Fruit fly (Drosophila melanogaster) whole organism, embryonic: ENCODE results near the gene feo.
A peak's percentile ranks its signal among the peaks of the same experiment; 100 is the strongest.

Source experiments
- CG2116 ChIP-seq: fragments of 200-800 bp; sonication (Bioruptor generic); optimal IDR thresholded peaks from 3 replicates; lab custom pipeline; 2018; ENCODE audit warnings: missing biosample characterization, mild to moderate bottlenecking, missing genetic modification characterization
- CG4328 ChIP-seq: fragments of 200-800 bp; sonication (Bioruptor generic); optimal IDR thresholded peaks from 3 replicates; lab custom pipeline; 2017; ENCODE audit warnings: missing biosample characterization, missing genetic modification reagents, missing genetic modification characterization
- CG4820 ChIP-seq: fragments of 200-800 bp; sonication (Bioruptor generic); optimal IDR thresholded peaks from 3 replicates; lab custom pipeline; 2016; ENCODE audit warnings: missing biosample characterization, missing genetic modification characterization
- CG8290 ChIP-seq, 3 experiments: fragments of 200-800 bp; sonication (Bioruptor generic); optimal IDR thresholded peaks; 2 replicates each; lab custom pipeline; 2016 to 2019; ENCODE audit warnings: missing biosample characterization in 3 of 3, missing genetic modification characterization in 3 of 3, mild to moderate bottlenecking in 2 of 3, moderate library complexity in 1 of 3
- Deaf1 ChIP-seq: fragments of 200-800 bp; optimal IDR thresholded peaks from 3 replicates; lab custom pipeline; 2019; ENCODE audit warnings: missing biosample characterization, mild to moderate bottlenecking, missing genetic modification characterization, moderate library complexity
- Sry-β ChIP-seq: fragments of 200-800 bp; sonication (Bioruptor generic); optimal IDR thresholded peaks from 2 replicates; lab custom pipeline; 2018; ENCODE audit warnings: missing biosample characterization, mild to moderate bottlenecking, missing genetic modification characterization, moderate library complexity

DNA sequence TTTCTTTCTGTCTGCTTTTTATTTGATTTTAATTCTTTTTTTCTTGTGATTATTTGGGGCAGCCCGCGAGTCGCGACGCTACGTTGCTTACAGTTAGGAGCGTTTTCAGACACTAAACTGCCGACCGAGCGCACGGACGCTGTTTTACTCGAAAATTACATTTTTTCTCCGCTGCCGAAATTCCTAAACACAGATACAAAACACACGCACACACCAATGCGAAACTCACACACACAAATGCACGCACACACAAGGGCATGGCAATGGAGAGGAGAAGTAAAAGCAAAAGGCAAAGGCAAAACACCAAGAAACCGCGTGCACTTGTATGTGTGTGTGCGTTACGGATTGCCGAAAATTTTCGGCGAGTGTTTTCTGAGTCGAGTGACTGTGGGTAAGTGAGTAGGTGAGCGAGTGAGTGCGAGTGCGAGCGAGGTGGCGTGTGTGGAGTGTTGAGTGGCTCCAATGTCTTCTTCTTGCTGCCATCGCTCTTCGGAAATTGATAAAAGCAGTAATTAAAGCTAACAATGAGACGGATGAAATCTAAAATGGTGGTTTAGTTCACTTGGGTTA is 39.1 kb downstream of the feo start:
- peak; percentile 84 for TF ChIP-seq Deaf1 (tag; lab: Kevin White, UChicago)
- no peak for TF ChIP-seq Sry-β (GFP tag; lab: Kevin White, UChicago)
- TF ChIP-seq CG8290 (GFP tag; optimal IDR thresholded peaks at IDR 0.05; lab: Kevin White, UChicago): no peak
- peak in 1 of 2 experiments; percentile 35 for TF ChIP-seq CG8290 (tag; optimal IDR thresholded peaks at IDR 0.05; lab: Kevin White, UChicago)
- TF ChIP-seq CG2116 (GFP tag; lab: Kevin White, UChicago): no peak
- no peak for TF ChIP-seq CG4328
- no peak for TF ChIP-seq CG4820 (GFP tag; lab: Kevin White, UChicago)
